Fruit fly (Drosophila melanogaster) whole organism, embryonic: ENCODE results near the gene Trxr1.

Experiments
- ATbp ChIP-seq: fragments of 200-800 bp; sonication (Bioruptor generic); optimal IDR thresholded peaks from 2 replicates; lab custom pipeline; 2017; ENCODE audit warnings: missing biosample characterization, mild to moderate bottlenecking, missing genetic modification characterization, missing genetic modification reagents
- Atf3 ChIP-seq: fragments of 200-800 bp; sonication (Bioruptor generic); optimal IDR thresholded peaks from 3 replicates; lab custom pipeline; 2016; ENCODE audit warnings: missing biosample characterization, missing genetic modification characterization
- CG10147 ChIP-seq: fragments of 200-800 bp; sonication (Bioruptor generic); optimal IDR thresholded peaks from 2 replicates; lab custom pipeline; 2019; ENCODE audit warnings: missing biosample characterization, mild to moderate bottlenecking, missing genetic modification characterization, moderate library complexity
- CG10543 ChIP-seq: fragments of 200-800 bp; sonication (Bioruptor generic); optimal IDR thresholded peaks from 3 replicates; lab custom pipeline; 2017; ENCODE audit warnings: missing biosample characterization, mild to moderate bottlenecking, missing genetic modification characterization, moderate library complexity
- CG12219 ChIP-seq: fragments of 200-800 bp; sonication (Bioruptor generic); optimal IDR thresholded peaks from 3 replicates; lab custom pipeline; 2018; ENCODE audit warnings: missing biosample characterization, mild to moderate bottlenecking, missing genetic modification characterization
- CG12659 ChIP-seq: fragments of 200-800 bp; sonication (Bioruptor generic); optimal IDR thresholded peaks from 3 replicates; lab custom pipeline; 2017; ENCODE audit warnings: mild to moderate bottlenecking, missing biosample characterization, missing genetic modification reagents, missing genetic modification characterization
- CG13123 ChIP-seq: fragments of 200-800 bp; sonication (Bioruptor generic); optimal IDR thresholded peaks from 2 replicates; lab custom pipeline; 2016; ENCODE audit warnings: missing biosample characterization, missing genetic modification characterization
- CG15696 ChIP-seq: fragments of 200-800 bp; sonication (Bioruptor generic); optimal IDR thresholded peaks from 2 replicates; lab custom pipeline; 2019; ENCODE audit warnings: missing biosample characterization, mild to moderate bottlenecking, missing genetic modification characterization, moderate library complexity
- CG16863 ChIP-seq: fragments of 200-800 bp; sonication (Bioruptor generic); optimal IDR thresholded peaks from 3 replicates; lab custom pipeline; 2016; ENCODE audit warnings: missing biosample characterization, missing genetic modification characterization
- CG17829 ChIP-seq: fragments of 200-800 bp; optimal IDR thresholded peaks from 2 replicates; lab custom pipeline; 2019; ENCODE audit warnings: missing biosample characterization, mild to moderate bottlenecking, missing genetic modification characterization, moderate library complexity
- CG3281 ChIP-seq: fragments of 200-800 bp; sonication (Bioruptor generic); optimal IDR thresholded peaks from 3 replicates; lab custom pipeline; 2017; ENCODE audit warnings: missing biosample characterization, mild to moderate bottlenecking, missing genetic modification characterization
- CG33557 ChIP-seq: fragments of 200-800 bp; sonication (Bioruptor generic); optimal IDR thresholded peaks from 2 replicates; lab custom pipeline; 2019; ENCODE audit warnings: missing biosample characterization, mild to moderate bottlenecking, missing genetic modification characterization, moderate library complexity
- CG3847 ChIP-seq: fragments of 200-800 bp; sonication (Bioruptor generic); IDR thresholded peaks from 2 replicates; pipeline ENCODE4 v1.3.6; 2022; ENCODE audit warnings: missing biosample characterization, missing genetic modification characterization
- CG4617 ChIP-seq: fragments of 200-800 bp; sonication (Bioruptor generic); optimal IDR thresholded peaks from 3 replicates; lab custom pipeline; 2016; ENCODE audit warnings: missing biosample characterization, missing genetic modification characterization, borderline replicate concordance
- CG4854 ChIP-seq: fragments of 200-800 bp; sonication (Bioruptor generic); optimal IDR thresholded peaks from 2 replicates; lab custom pipeline; 2016; ENCODE audit warnings: missing biosample characterization, missing genetic modification characterization, inconsistent platforms
- CG6272 ChIP-seq: fragments of 200-800 bp; sonication (Bioruptor generic); IDR thresholded peaks from 2 replicates; pipeline ENCODE4 v1.3.6; 2022; ENCODE audit warnings: missing biosample characterization, missing genetic modification characterization
- CG7987 ChIP-seq: fragments of 200-800 bp; sonication (Bioruptor generic); optimal IDR thresholded peaks from 2 replicates; lab custom pipeline; 2018; ENCODE audit warnings: missing biosample characterization, mild to moderate bottlenecking, missing genetic modification characterization, moderate library complexity
- Doc2 ChIP-seq: fragments of 200-800 bp; sonication (Bioruptor generic); IDR thresholded peaks from 2 replicates; pipeline ENCODE4 v1.3.6; 2022; ENCODE audit warnings: missing biosample characterization, missing genetic modification characterization
- E2f2 ChIP-seq: fragments of 200-800 bp; sonication (Bioruptor generic); IDR thresholded peaks from 2 replicates; pipeline ENCODE4 v1.3.6; 2022; ENCODE audit warnings: missing biosample characterization, missing genetic modification characterization
- H15 ChIP-seq: fragments of 200-800 bp; sonication (Bioruptor generic); IDR thresholded peaks from 3 replicates; pipeline ENCODE4 v1.3.6; 2022; ENCODE audit warnings: missing biosample characterization, missing genetic modification characterization
- HLH54F ChIP-seq: fragments of 200-800 bp; sonication (Bioruptor generic); optimal IDR thresholded peaks from 3 replicates; lab custom pipeline; 2016; ENCODE audit warnings: missing biosample characterization, missing genetic modification characterization
- Hand ChIP-seq: fragments of 200-800 bp; sonication (Bioruptor generic); optimal IDR thresholded peaks from 2 replicates; lab custom pipeline; 2017; ENCODE audit warnings: mild to moderate bottlenecking, missing biosample characterization, missing genetic modification reagents, missing genetic modification characterization
- Med ChIP-seq: fragments of 200-800 bp; sonication (Bioruptor generic); peaks from one replicate; lab custom pipeline; 2016; ENCODE audit warnings: missing biosample characterization, missing genetic modification characterization, mild to moderate bottlenecking, inconsistent platforms, moderate library complexity
- Nf-YC ChIP-seq: fragments of 200-800 bp; optimal IDR thresholded peaks from 3 replicates; lab custom pipeline; 2019; ENCODE audit warnings: missing biosample characterization, mild to moderate bottlenecking, missing genetic modification characterization, moderate library complexity
- Oli ChIP-seq: fragments of 200-800 bp; sonication (Bioruptor generic); optimal IDR thresholded peaks from 2 replicates; lab custom pipeline; 2018; ENCODE audit warnings: missing biosample characterization, mild to moderate bottlenecking, missing genetic modification characterization, moderate library complexity
- Scr ChIP-seq: fragments of 200-800 bp; sonication (Bioruptor generic); IDR thresholded peaks from 2 replicates; pipeline ENCODE4 v1.3.6; 2022; ENCODE audit warnings: missing biosample characterization, missing genetic modification characterization; ENCODE audit not compliant: partially characterized antibody
- Sin3A ChIP-seq: fragments of >200 bp; optimal IDR thresholded peaks from 2 replicates; lab custom pipeline; 2018
- Sry-δ ChIP-seq: fragments of 200-800 bp; sonication (Bioruptor generic); optimal IDR thresholded peaks from 2 replicates; lab custom pipeline; 2016; ENCODE audit warnings: missing biosample characterization, missing genetic modification characterization
- Ssrp ChIP-seq: fragments of 200-800 bp; sonication (Bioruptor generic); optimal IDR thresholded peaks from 2 replicates; lab custom pipeline; 2018; ENCODE audit warnings: missing biosample characterization, mild to moderate bottlenecking, missing genetic modification characterization, moderate library complexity
- TFAM ChIP-seq: fragments of 200-800 bp; sonication (Bioruptor generic); optimal IDR thresholded peaks from 2 replicates; lab custom pipeline; 2017; ENCODE audit warnings: missing biosample characterization, missing genetic modification characterization, inconsistent platforms
- ac ChIP-seq: fragments of 200-800 bp; sonication (Bioruptor generic); optimal IDR thresholded peaks from 3 replicates; lab custom pipeline; 2017; ENCODE audit warnings: missing biosample characterization, mild to moderate bottlenecking, missing genetic modification characterization
- bab2 ChIP-seq: fragments of 200-800 bp; sonication (Bioruptor generic); optimal IDR thresholded peaks from 2 replicates; lab custom pipeline; 2016; ENCODE audit warnings: missing biosample characterization, missing genetic modification characterization
- bbx ChIP-seq: fragments of 200-800 bp; sonication (Bioruptor generic); IDR thresholded peaks from 2 replicates; pipeline ENCODE4 v1.3.6; 2022; ENCODE audit warnings: missing biosample characterization, missing genetic modification characterization; ENCODE audit not compliant: partially characterized antibody
- cad ChIP-seq: fragments of >200 bp; optimal IDR thresholded peaks from 2 replicates; lab custom pipeline; 2017; ENCODE audit warnings: missing biosample characterization, missing genetic modification characterization
- crp ChIP-seq, 2 experiments: fragments of 200-800 bp; sonication (Bioruptor generic); optimal IDR thresholded peaks; 2 replicates in 1 of 2; 3 replicates in 1 of 2; lab custom pipeline; 2017; ENCODE audit warnings: missing biosample characterization in 2 of 2, missing genetic modification characterization in 2 of 2, mild to moderate bottlenecking in 1 of 2, moderate library complexity in 1 of 2
- da ChIP-seq: fragments of 200-800 bp; sonication (Bioruptor generic); optimal IDR thresholded peaks from 2 replicates; lab custom pipeline; 2016; ENCODE audit warnings: missing biosample characterization, missing genetic modification characterization
- dati ChIP-seq: fragments of 200-800 bp; sonication (Bioruptor generic); IDR thresholded peaks from 2 replicates; pipeline ENCODE4 v1.3.6; 2022; ENCODE audit warnings: missing biosample characterization, missing genetic modification characterization
- dysf ChIP-seq: fragments of 200-800 bp; sonication (Bioruptor generic); IDR thresholded peaks from 3 replicates; pipeline ENCODE4 v1.3.6; 2022; ENCODE audit warnings: missing biosample characterization, missing genetic modification characterization
- ems ChIP-seq: fragments of 200-800 bp; sonication (Bioruptor generic); optimal IDR thresholded peaks from 3 replicates; lab custom pipeline; 2016; ENCODE audit warnings: missing biosample characterization, missing genetic modification characterization
- gem ChIP-seq: fragments of 200-800 bp; sonication (Bioruptor generic); optimal IDR thresholded peaks from 2 replicates; lab custom pipeline; 2019; ENCODE audit warnings: missing biosample characterization, mild to moderate bottlenecking, missing genetic modification characterization, moderate library complexity
- onecut ChIP-seq: fragments of 200-800 bp; sonication (Bioruptor generic); IDR thresholded peaks from 2 replicates; pipeline ENCODE4 v1.3.6; 2022; ENCODE audit warnings: missing biosample characterization, missing genetic modification characterization
- pnt ChIP-seq: fragments of 200-800 bp; sonication (Bioruptor generic); optimal IDR thresholded peaks from 3 replicates; lab custom pipeline; 2016; ENCODE audit warnings: missing biosample characterization, missing genetic modification characterization
- pzg ChIP-seq: fragments of 200-800 bp; sonication (Bioruptor generic); optimal IDR thresholded peaks from 3 replicates; lab custom pipeline; 2018; ENCODE audit warnings: missing biosample characterization, mild to moderate bottlenecking, missing genetic modification characterization, moderate library complexity
- repo ChIP-seq: fragments of 200-800 bp; sonication (Bioruptor generic); optimal IDR thresholded peaks from 2 replicates; lab custom pipeline; 2016; ENCODE audit warnings: missing biosample characterization, missing genetic modification characterization
- sens-2 ChIP-seq: fragments of 200-800 bp; sonication (Bioruptor generic); IDR thresholded peaks from 2 replicates; pipeline ENCODE4 v1.3.6; 2022; ENCODE audit warnings: missing biosample characterization, missing genetic modification characterization
- sr ChIP-seq: fragments of 200-800 bp; sonication (Bioruptor generic); IDR thresholded peaks from 3 replicates; pipeline ENCODE4 v1.3.6; 2022; ENCODE audit warnings: missing biosample characterization, missing genetic modification characterization
- vnd ChIP-seq: fragments of 200-800 bp; sonication (Bioruptor generic); IDR thresholded peaks from 3 replicates; pipeline ENCODE4 v1.3.6; 2022; ENCODE audit warnings: missing biosample characterization, missing genetic modification characterization; ENCODE audit not compliant: partially characterized antibody
- zfh2 ChIP-seq: fragments of 200-800 bp; sonication (Bioruptor generic); optimal IDR thresholded peaks from 2 replicates; lab custom pipeline; 2016; ENCODE audit warnings: missing biosample characterization, missing genetic modification characterization

The Trxr1 gene

DNA sequence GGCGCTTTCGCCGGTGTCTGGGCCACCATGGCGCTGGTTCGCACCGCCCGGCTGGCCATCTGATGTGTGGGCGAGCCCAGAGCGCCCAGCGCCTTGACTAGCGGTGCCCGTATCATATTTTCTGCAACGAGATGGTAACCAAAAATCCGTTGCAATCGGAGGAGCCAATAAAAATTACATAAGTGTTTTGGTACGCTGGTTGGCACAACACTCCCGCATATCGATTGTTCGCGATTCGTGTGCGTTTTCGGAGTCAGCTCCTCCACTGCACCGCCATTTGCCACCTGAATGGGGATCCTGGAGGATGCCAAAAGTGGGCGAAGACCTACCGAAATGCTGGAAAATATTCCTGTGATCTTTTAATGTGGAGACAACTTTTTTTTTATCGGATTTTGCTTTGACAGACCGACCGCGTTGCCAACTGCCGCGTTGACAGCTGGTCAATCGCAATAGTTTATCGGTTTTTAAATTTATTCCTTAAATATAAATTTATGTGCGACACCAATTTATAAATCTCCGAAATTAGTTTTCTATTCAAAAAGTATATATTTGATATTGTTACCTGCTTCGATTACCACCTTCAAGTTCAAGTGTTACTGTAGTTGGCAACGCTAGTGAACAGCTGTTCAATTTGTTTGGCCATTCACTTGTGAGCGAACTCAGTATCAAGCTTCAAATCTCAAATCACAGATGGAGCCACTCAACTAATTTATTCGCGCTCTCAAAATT lies 9.1 kb downstream of the Trxr1 start, which contains the start of gene ND-75 (continued):
- TF ChIP-seq ac, result no peak
- TF ChIP-seq Sin3A (lab: Kevin White, UChicago), result peak; percentile 77
- peak; percentile 86 for TF ChIP-seq CG4854 (GFP tag; lab: Kevin White, UChicago)
- TF ChIP-seq CG15696 (tag; lab: Kevin White, UChicago), result no peak
- peak; percentile 12 for TF ChIP-seq CG10147 (GFP tag; lab: Kevin White, UChicago)
- 0 out of 2 replicates have a peak, but pooled peaks have one; percentile 12 for TF ChIP-seq CG3847
- TF ChIP-seq pzg (GFP tag; lab: Kevin White, UChicago), result peak; percentile 51
- 0 out of 2 replicates have a peak, but pooled peaks have one; percentile 24 for TF ChIP-seq Scr (GFP tag; lab: Robert Waterston, UW)
- peak; percentile 45 for TF ChIP-seq onecut
- peak; percentile 33 for TF ChIP-seq CG12659 (GFP tag; lab: Kevin White, UChicago)
- TF ChIP-seq ems, result no peak
- TF ChIP-seq Sry-δ (GFP tag; lab: Kevin White, UChicago), result peak; percentile 13
- peak; percentile 49 for TF ChIP-seq CG4617
- TF ChIP-seq ATbp (GFP tag; lab: Kevin White, UChicago), result no peak
- TF ChIP-seq cad (GFP tag; lab: Kevin White, UChicago), result no peak
- no peak for TF ChIP-seq Nf-YC (tag; lab: Kevin White, UChicago)
- TF ChIP-seq E2f2, result peak; percentile 72; the same call in 1 of the 2 replicates
- TF ChIP-seq crp (GFP tag; optimal IDR thresholded peaks at IDR 0.05; lab: Kevin White, UChicago), result peak; percentile 55 to 93
- TF ChIP-seq CG13123 (GFP tag; lab: Kevin White, UChicago), result no peak
- TF ChIP-seq vnd (GFP tag; lab: Robert Waterston, UW), result no peak

dm6 chrX:8252284-8252886 lies 10.1 kb downstream of the Trxr1 start, which contains the start of gene CG1632:
TSS of gene CG1632 (plus strand) at chrX:8252670.
- TF ChIP-seq CG6272 (GFP tag; lab: Robert Waterston, UW) (no peak), CG10543 (GFP tag; lab: Kevin White, UChicago) (no peak), Sin3A (lab: Kevin White, UChicago) (no peak), CG3281 (GFP tag; lab: Kevin White, UChicago) (no peak), CG33557 (GFP tag; lab: Kevin White, UChicago) (no peak), gem (tag; lab: Kevin White, UChicago) (peak; percentile 50), pnt (no peak), Atf3 (GFP tag; lab: Kevin White, UChicago) (no peak), CG16863 (GFP tag; lab: Kevin White, UChicago) (no peak), Oli (tag; lab: Kevin White, UChicago) (peak; percentile 35), TFAM (no peak), Med (GFP tag; lab: Kevin White, UChicago) (peak; percentile 20), CG12219 (no peak), CG7987 (GFP tag; lab: Kevin White, UChicago) (no peak), CG17829 (tag; lab: Kevin White, UChicago) (peak; percentile 22), sr (GFP tag; lab: Robert Waterston, UW) (0 out of 3 replicates have a peak, but pooled peaks have one; percentile 22), sens-2 (no peak), Doc2 (GFP tag; lab: Robert Waterston, UW) (no peak), da (GFP tag; lab: Kevin White, UChicago) (no peak), Ssrp (tag; lab: Kevin White, UChicago) (no peak), zfh2 (GFP tag; lab: Kevin White, UChicago) (no peak), bbx (GFP tag; lab: Robert Waterston, UW) (no peak), Hand (no peak), dysf (GFP tag; lab: Robert Waterston, UW) (peak; percentile 41; the same call in 1 of the 3 replicates), H15 (GFP tag; lab: Robert Waterston, UW) (no peak), bab2 (GFP tag; lab: Kevin White, UChicago) (no peak), repo (no peak), dati (no peak), HLH54F (GFP tag; lab: Kevin White, UChicago) (no peak), CG10147 (GFP tag; lab: Kevin White, UChicago) (no peak)
